Fruit fly (Drosophila melanogaster): ENCODE data around the gene CG13003.

The CG13003 gene

DNA sequence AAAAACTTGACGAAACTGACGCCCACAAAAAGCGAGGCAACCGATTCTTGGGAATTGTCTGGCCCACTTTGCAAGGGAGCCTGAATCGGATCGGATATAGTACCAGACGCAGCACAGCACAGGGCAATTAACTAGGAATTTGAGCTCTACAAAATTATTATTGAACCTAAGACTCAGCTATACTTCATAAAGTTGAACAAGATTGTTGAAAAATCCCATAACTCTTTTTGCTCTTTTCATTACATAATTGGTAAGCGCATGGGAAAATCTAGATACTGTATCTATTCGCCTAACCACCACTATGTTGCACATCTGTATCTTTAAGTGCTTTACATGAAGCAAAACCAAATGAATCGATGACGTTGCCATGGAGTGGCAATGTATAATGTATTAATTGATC is 43.2 kb downstream of the CG13003 start (continued):
- TF ChIP-seq Oaz (GFP tag; IDR thresholded peaks at IDR 0.05) (peak; percentile 66), Dp (GFP tag; optimal IDR thresholded peaks at IDR 0.05) (no peak), zfh2 (GFP tag; optimal IDR thresholded peaks at IDR 0.05) (no peak), CG3163 (GFP tag; optimal IDR thresholded peaks at IDR 0.05) (peak; percentile 2), CG8924 (tag; optimal IDR thresholded peaks at IDR 0.05) (peak; percentile 75), dm (GFP tag; optimal IDR thresholded peaks at IDR 0.05) (peak; percentile 15), CG18011 (GFP tag; optimal IDR thresholded peaks at IDR 0.05) (peak; percentile 6), Meics (GFP tag; optimal IDR thresholded peaks at IDR 0.05) (peak; percentile 56), CG6272 (GFP tag; IDR thresholded peaks at IDR 0.05) (no peak), CG11247 (GFP tag; IDR thresholded peaks at IDR 0.05) (peak; percentile 75), aop (GFP tag; IDR thresholded peaks at IDR 0.05) (0 out of 2 replicates have a peak, but pooled peaks have one; percentile 39), CG13287 (GFP tag; IDR thresholded peaks at IDR 0.05; ENCODE audit: partially characterized antibody) (no peak), Hr78 (GFP tag; optimal IDR thresholded peaks at IDR 0.05) (peak in 1 of 2 experiments; percentile 61), CG8290 (GFP tag; optimal IDR thresholded peaks at IDR 0.05) (peak; percentile 64), CG8290 (tag; optimal IDR thresholded peaks at IDR 0.05) (peak in 1 of 2 experiments; percentile 86), pb (GFP tag; optimal IDR thresholded peaks at IDR 0.05) (peak; percentile 63), Trl (optimal IDR thresholded peaks at IDR 0.05) (no peak), Trl (GFP tag; optimal IDR thresholded peaks at IDR 0.05) (peak; percentile 65), Optix (GFP tag; IDR thresholded peaks at IDR 0.05) (peak; percentile 75), nmo (GFP tag; optimal IDR thresholded peaks at IDR 0.05) (peak; percentile 91), bbx (GFP tag; IDR thresholded peaks at IDR 0.05; ENCODE audit: partially characterized antibody) (no peak), CG9437 (GFP tag; optimal IDR thresholded peaks at IDR 0.05) (peak; percentile 65), mld (GFP tag; IDR thresholded peaks at IDR 0.05; ENCODE audit: partially characterized antibody) (no peak), shn (GFP tag; optimal IDR thresholded peaks at IDR 0.05) (peak; percentile 49), GATAe (GFP tag; conservative IDR thresholded peaks at IDR 0.05) (no peak), ttk (GFP tag; IDR thresholded peaks at IDR 0.05) (peak; percentile 52), CG30403 (GFP tag; optimal IDR thresholded peaks at IDR 0.05) (peak; percentile 74), ato (GFP tag; IDR thresholded peaks at IDR 0.05; ENCODE audit: partially characterized antibody) (no peak), CG5180 (GFP tag; optimal IDR thresholded peaks at IDR 0.05) (peak; percentile 60), CG9932 (GFP tag; IDR thresholded peaks at IDR 0.05) (peak; percentile 31; the same call in 1 of the 2 replicates), Hr3 (GFP tag; optimal IDR thresholded peaks at IDR 0.05) (peak; percentile 79), Lpt (GFP tag; optimal IDR thresholded peaks at IDR 0.05) (no peak), CG11723 (GFP tag; optimal IDR thresholded peaks at IDR 0.05) (peak; percentile 55), pum (GFP tag; optimal IDR thresholded peaks at IDR 0.05) (peak; percentile 65), Hmr (GFP tag; optimal IDR thresholded peaks at IDR 0.05) (peak; percentile 42), CG12942 (GFP tag; optimal IDR thresholded peaks at IDR 0.05) (peak; percentile 53), Chrac-16 (GFP tag; optimal IDR thresholded peaks at IDR 0.05) (peak; percentile 61), chif (GFP tag; optimal IDR thresholded peaks at IDR 0.05) (peak; percentile 72 to 82), H2.0 (GFP tag; IDR thresholded peaks at IDR 0.05) (peak; percentile 62), prd (optimal IDR thresholded peaks at IDR 0.05) (no peak), prd (GFP tag; IDR thresholded peaks at IDR 0.05) (peak; percentile 77), cato (GFP tag; optimal IDR thresholded peaks at IDR 0.05; ENCODE audit: borderline replicate concordance) (peak; percentile 59), gem (tag; optimal IDR thresholded peaks at IDR 0.05) (peak; percentile 84), CG12391 (tag; optimal IDR thresholded peaks at IDR 0.05) (peak; percentile 76), Dbx (GFP tag; IDR thresholded peaks at IDR 0.05) (no peak), lola (GFP tag; optimal IDR thresholded peaks at IDR 0.05) (peak in 1 of 3 experiments; percentile 65), CG13296 (GFP tag; optimal IDR thresholded peaks at IDR 0.05) (peak; percentile 36), CG11504 (tag; optimal IDR thresholded peaks at IDR 0.05) (peak; percentile 87), ac (GFP tag; optimal IDR thresholded peaks at IDR 0.05) (no peak), Oli (tag; optimal IDR thresholded peaks at IDR 0.05) (peak; percentile 85), bab2 (GFP tag; optimal IDR thresholded peaks at IDR 0.05) (peak; percentile 62)
